Fruit fly (Drosophila melanogaster) whole organism, embryonic: ENCODE results near the gene AP-1-2beta.

Source experiments
- CG10321 ChIP-seq: fragments of 200-800 bp; sonication (Bioruptor generic); IDR thresholded peaks from 2 replicates; pipeline ENCODE4 v1.3.6; 2022; ENCODE audit warnings: missing biosample characterization, missing genetic modification characterization
- CG10431 ChIP-seq: fragments of 200-800 bp; sonication (Bioruptor generic); optimal IDR thresholded peaks from 3 replicates; lab custom pipeline; 2018; ENCODE audit warnings: missing biosample characterization, mild to moderate bottlenecking, missing genetic modification characterization
- fru ChIP-seq: fragments of >200 bp; optimal IDR thresholded peaks from 2 replicates; lab custom pipeline; 2017
- nerfin-1 ChIP-seq: fragments of 200-800 bp; sonication (Bioruptor generic); optimal IDR thresholded peaks from 3 replicates; lab custom pipeline; 2019; ENCODE audit warnings: missing biosample characterization, mild to moderate bottlenecking, missing genetic modification characterization, moderate library complexity
- pita ChIP-seq: fragments of 200-800 bp; sonication (Bioruptor generic); optimal IDR thresholded peaks from 2 replicates; lab custom pipeline; 2017; ENCODE audit warnings: missing biosample characterization, mild to moderate bottlenecking, missing genetic modification characterization
- sens ChIP-seq: fragments of 200-800 bp; sonication (Bioruptor generic); peaks from one replicate; lab custom pipeline; 2016; ENCODE audit warnings: missing biosample characterization, missing genetic modification characterization
- tin ChIP-seq: fragments of 200-800 bp; sonication (Bioruptor generic); optimal IDR thresholded peaks from 3 replicates; lab custom pipeline; 2016; ENCODE audit warnings: missing biosample characterization, missing genetic modification characterization

DNA sequence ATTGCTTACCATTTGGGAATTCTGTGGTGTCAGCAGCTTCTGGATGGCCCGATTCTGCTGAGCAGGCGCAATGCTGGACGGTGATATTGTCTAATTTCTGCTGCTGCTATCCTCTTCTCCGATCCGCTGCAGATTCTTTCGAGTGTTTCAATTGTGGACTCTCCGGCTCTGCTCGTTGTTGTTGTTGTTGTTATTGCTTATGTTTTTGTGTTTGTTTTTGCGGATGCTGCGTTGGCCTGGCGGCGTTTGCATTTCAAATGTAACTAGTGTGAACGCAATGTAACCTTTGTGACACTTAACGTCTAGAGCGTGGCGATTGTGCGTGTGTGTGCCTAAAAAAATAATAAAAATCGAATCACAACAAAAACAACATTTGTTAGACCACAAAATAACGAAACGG, 18.9 kb upstream of the AP-1-2beta start:
- no peak for TF ChIP-seq fru (lab: Kevin White, UChicago)
- TF ChIP-seq CG10431 (GFP tag; lab: Kevin White, UChicago) = no peak
- no peak for TF ChIP-seq tin (GFP tag; lab: Kevin White, UChicago)
- no peak for TF ChIP-seq pita
- TF ChIP-seq sens = no peak
- no peak for TF ChIP-seq CG10321 (GFP tag; lab: Robert Waterston, UW)
- no peak for TF ChIP-seq nerfin-1 (tag; lab: Kevin White, UChicago)
